Worm (Caenorhabditis elegans): ENCODE results near the gene mrpl-39.

The mrpl-39 gene

ce11 chrV:1821287-1821686, at the start of gene mrpl-39, which contains the start of gene gly-7:
Gene mrpl-39 (plus strand): TSS chrV:1821579.
Gene gly-7 (minus strand): TSS chrV:1821323.
- TF ChIP-seq tra-4 (tag; optimal IDR thresholded peaks at IDR 0.05) (no peak), tbx-11 (GFP tag; IDR thresholded peaks at IDR 0.05) (peak; percentile 46; the same call in 1 of the 2 replicates), hnd-1 (tag; optimal IDR thresholded peaks at IDR 0.05) (no peak), F13C5.2 (tag; optimal IDR thresholded peaks at IDR 0.05) (peak; percentile 61), flt-1 (GFP tag; IDR thresholded peaks at IDR 0.05) (peak; percentile 60; the same call in 1 of the 2 replicates), pes-1 (GFP tag; IDR thresholded peaks at IDR 0.05) (peak; percentile 70), ceh-36 (tag; optimal IDR thresholded peaks at IDR 0.05) (peak; percentile 10), ets-7 (tag; optimal IDR thresholded peaks at IDR 0.05) (no peak), scrt-1 (GFP tag; IDR thresholded peaks at IDR 0.05) (0 out of 2 replicates have a peak, but pooled peaks have one; percentile 68), ama-1 (optimal IDR thresholded peaks at IDR 0.05) (no peak), tbx-37 (GFP tag; conservative IDR thresholded peaks at IDR 0.05) (peak; percentile 56)

ce11 chrV:1771727-1772126, 49.7 kb upstream of the mrpl-39 start, which contains the start of gene dhs-13:
Gene dhs-13 (minus strand): TSS chrV:1771734.
- TF ChIP-seq ama-1 (optimal IDR thresholded peaks at IDR 0.05) (no peak), B0310.2 (tag; optimal IDR thresholded peaks at IDR 0.05) (no peak), hnd-1 (tag; optimal IDR thresholded peaks at IDR 0.05) (no peak), pes-1 (GFP tag; IDR thresholded peaks at IDR 0.05) (no peak), tra-4 (tag; optimal IDR thresholded peaks at IDR 0.05) (no peak), ceh-36 (tag; optimal IDR thresholded peaks at IDR 0.05) (no peak), tbx-11 (GFP tag; IDR thresholded peaks at IDR 0.05) (no peak), hmbx-1 (tag; optimal IDR thresholded peaks at IDR 0.05) (no peak), tbx-37 (GFP tag; conservative IDR thresholded peaks at IDR 0.05) (no peak)

ce11 chrV:1773120-1773519, 48.3 kb upstream of the mrpl-39 start:
- TF ChIP-seq ceh-36 (tag; optimal IDR thresholded peaks at IDR 0.05): no peak
- TF ChIP-seq ceh-13 (GFP tag; optimal IDR thresholded peaks at IDR 0.05): no peak
- TF ChIP-seq scrt-1 (GFP tag; IDR thresholded peaks at IDR 0.05): no peak
- TF ChIP-seq F13C5.2 (tag; optimal IDR thresholded peaks at IDR 0.05): peak; percentile 11
- TF ChIP-seq ets-7 (tag; optimal IDR thresholded peaks at IDR 0.05): no peak
- no peak for TF ChIP-seq sea-1 (GFP tag; conservative IDR thresholded peaks at IDR 0.05)

ce11 chrV:1774874-1775589, 46.3 kb upstream of the mrpl-39 start, which contains the start of gene F36H9.7:
Gene F36H9.7 (minus strand): TSS chrV:1774924.
- no peak for TF ChIP-seq ceh-13 (GFP tag; optimal IDR thresholded peaks at IDR 0.05)
- TF ChIP-seq scrt-1 (GFP tag; IDR thresholded peaks at IDR 0.05): no peak
- TF ChIP-seq pes-1 (GFP tag; IDR thresholded peaks at IDR 0.05): no peak
- TF ChIP-seq ets-7 (tag; optimal IDR thresholded peaks at IDR 0.05): no peak
- TF ChIP-seq F13C5.2 (tag; optimal IDR thresholded peaks at IDR 0.05): no peak
- no peak for TF ChIP-seq sea-1 (GFP tag; conservative IDR thresholded peaks at IDR 0.05)
- TF ChIP-seq aly-1 (tag; optimal IDR thresholded peaks at IDR 0.05): no peak
- TF ChIP-seq tbx-37 (GFP tag; conservative IDR thresholded peaks at IDR 0.05): no peak
- TF ChIP-seq flt-1 (GFP tag; IDR thresholded peaks at IDR 0.05): no peak
- no peak for TF ChIP-seq hmbx-1 (tag; optimal IDR thresholded peaks at IDR 0.05)
- TF ChIP-seq B0310.2 (tag; optimal IDR thresholded peaks at IDR 0.05): no peak
- TF ChIP-seq ceh-36 (tag; optimal IDR thresholded peaks at IDR 0.05): no peak
- no peak for TF ChIP-seq hmg-4 (GFP tag; optimal IDR thresholded peaks at IDR 0.05)
- no peak for TF ChIP-seq tra-4 (tag; optimal IDR thresholded peaks at IDR 0.05)
- no peak for TF ChIP-seq hnd-1 (tag; optimal IDR thresholded peaks at IDR 0.05)

- TF ChIP-seq aly-1 (tag; optimal IDR thresholded peaks at IDR 0.05) (no peak), F13C5.2 (tag; optimal IDR thresholded peaks at IDR 0.05) (no peak), ama-1 (optimal IDR thresholded peaks at IDR 0.05) (no peak), tra-4 (tag; optimal IDR thresholded peaks at IDR 0.05) (no peak), flt-1 (GFP tag; IDR thresholded peaks at IDR 0.05) (no peak), ets-7 (tag; optimal IDR thresholded peaks at IDR 0.05) (no peak), ceh-13 (GFP tag; optimal IDR thresholded peaks at IDR 0.05) (no peak), pes-1 (GFP tag; IDR thresholded peaks at IDR 0.05) (no peak), scrt-1 (GFP tag; IDR thresholded peaks at IDR 0.05) (no peak), tbx-37 (GFP tag; conservative IDR thresholded peaks at IDR 0.05) (no peak), hnd-1 (tag; optimal IDR thresholded peaks at IDR 0.05) (no peak), hmg-4 (GFP tag; optimal IDR thresholded peaks at IDR 0.05) (no peak), hmbx-1 (tag; optimal IDR thresholded peaks at IDR 0.05) (no peak)
These were observed 42.2 kb upstream of the mrpl-39 start, which contains the start of gene F36H9.4 for ce11 chrV:1779136-1779535. Gene F36H9.4 (minus strand): TSS chrV:1779236.

ce11 chrV:1779994-1780393, 41.4 kb upstream of the mrpl-39 start:
- TF ChIP-seq ceh-13 (GFP tag; optimal IDR thresholded peaks at IDR 0.05): no peak
- TF ChIP-seq ama-1 (optimal IDR thresholded peaks at IDR 0.05): no peak
- no peak for TF ChIP-seq B0310.2 (tag; optimal IDR thresholded peaks at IDR 0.05)
- TF ChIP-seq hmg-4 (GFP tag; optimal IDR thresholded peaks at IDR 0.05): no peak
- TF ChIP-seq hmbx-1 (tag; optimal IDR thresholded peaks at IDR 0.05): no peak
- no peak for TF ChIP-seq aly-1 (tag; optimal IDR thresholded peaks at IDR 0.05)
- TF ChIP-seq pes-1 (GFP tag; IDR thresholded peaks at IDR 0.05): no peak
- TF ChIP-seq ets-7 (tag; optimal IDR thresholded peaks at IDR 0.05): no peak
- TF ChIP-seq hnd-1 (tag; optimal IDR thresholded peaks at IDR 0.05): no peak
- no peak for TF ChIP-seq scrt-1 (GFP tag; IDR thresholded peaks at IDR 0.05)
- no peak for TF ChIP-seq tra-4 (tag; optimal IDR thresholded peaks at IDR 0.05)

ce11 chrV:1781922-1782321, 39.5 kb upstream of the mrpl-39 start, which contains the start of gene F36H9.5:
Gene F36H9.5 (minus strand): TSS chrV:1782022.
- TF ChIP-seq ceh-13 (GFP tag; optimal IDR thresholded peaks at IDR 0.05) (no peak), flt-1 (GFP tag; IDR thresholded peaks at IDR 0.05) (no peak), B0310.2 (tag; optimal IDR thresholded peaks at IDR 0.05) (no peak), hmg-4 (GFP tag; optimal IDR thresholded peaks at IDR 0.05) (no peak), tbx-11 (GFP tag; IDR thresholded peaks at IDR 0.05) (no peak), ets-7 (tag; optimal IDR thresholded peaks at IDR 0.05) (no peak), hnd-1 (tag; optimal IDR thresholded peaks at IDR 0.05) (no peak), ama-1 (optimal IDR thresholded peaks at IDR 0.05) (no peak), sea-1 (GFP tag; conservative IDR thresholded peaks at IDR 0.05) (no peak), tbx-37 (GFP tag; conservative IDR thresholded peaks at IDR 0.05) (no peak), F13C5.2 (tag; optimal IDR thresholded peaks at IDR 0.05) (no peak), scrt-1 (GFP tag; IDR thresholded peaks at IDR 0.05) (no peak), tra-4 (tag; optimal IDR thresholded peaks at IDR 0.05) (no peak), ceh-36 (tag; optimal IDR thresholded peaks at IDR 0.05) (no peak), hmbx-1 (tag; optimal IDR thresholded peaks at IDR 0.05) (no peak), pes-1 (GFP tag; IDR thresholded peaks at IDR 0.05) (no peak)
